Worm (Caenorhabditis elegans) whole organism, young adult: ENCODE data around the gene T23F6.5.

Source experiments
- B0261.1 ChIP-seq: sonication (generic microtip); optimal IDR thresholded peaks from 2 replicates; lab custom pipeline; 2016; ENCODE audit warnings: mild to moderate bottlenecking, missing genetic modification characterization, moderate library complexity, missing compliant biosample characterization
- B0336.3 ChIP-seq: fragments of 200-800 bp; sonication (Bioruptor generic); IDR thresholded peaks from 2 replicates; pipeline ENCODE4 v1.3.6; 2022; ENCODE audit warnings: missing genetic modification characterization, missing compliant biosample characterization
- C17E4.6 ChIP-seq: fragments of 200-800 bp; sonication (Bioruptor generic); IDR thresholded peaks from 2 replicates; pipeline ENCODE4 v1.3.6; 2022; ENCODE audit warnings: missing genetic modification reagents, missing genetic modification characterization, missing compliant biosample characterization
- D2030.7 ChIP-seq: fragments of 200-800 bp; sonication (Bioruptor generic); IDR thresholded peaks from 2 replicates; pipeline ENCODE4 v1.3.6; 2022; ENCODE audit warnings: missing genetic modification reagents, missing genetic modification characterization, missing compliant biosample characterization
- F10E7.11 ChIP-seq: sonication (generic microtip); optimal IDR thresholded peaks from 2 replicates; lab custom pipeline; 2017; ENCODE audit warnings: mild to moderate bottlenecking, missing genetic modification characterization, moderate library complexity, missing compliant biosample characterization
- F33H1.4 ChIP-seq: fragments of 200-800 bp; sonication (Bioruptor generic); IDR thresholded peaks from 2 replicates; pipeline ENCODE4 v1.3.6; 2022; ENCODE audit warnings: missing genetic modification reagents, missing genetic modification characterization, missing compliant biosample characterization
- F49E8.2 ChIP-seq: sonication (generic microtip); optimal IDR thresholded peaks from 3 replicates; lab custom pipeline; 2017; ENCODE audit warnings: missing genetic modification characterization, mild to moderate bottlenecking, missing compliant biosample characterization, antibody characterized with exemption, moderate library complexity; ENCODE audit not compliant: insufficient read depth
- F52B5.7 ChIP-seq: sonication (generic microtip); optimal IDR thresholded peaks from 2 replicates; lab custom pipeline; 2016; ENCODE audit warnings: mild to moderate bottlenecking, missing genetic modification characterization, missing compliant biosample characterization
- F57A8.1 ChIP-seq: fragments of 200-800 bp; sonication (Bioruptor generic); optimal IDR thresholded peaks from 2 replicates; lab custom pipeline; 2018; ENCODE audit warnings: mild to moderate bottlenecking, missing genetic modification characterization, moderate library complexity, missing compliant biosample characterization
- F57C9.4 ChIP-seq: sonication (generic microtip); optimal IDR thresholded peaks from 2 replicates; lab custom pipeline; 2017; ENCODE audit warnings: mild to moderate bottlenecking, missing genetic modification characterization, missing compliant biosample characterization
- K11D2.4 ChIP-seq: fragments of 200-800 bp; sonication (Bioruptor generic); IDR thresholded peaks from 2 replicates; pipeline ENCODE4 v1.3.6; 2022; ENCODE audit warnings: missing genetic modification reagents, missing genetic modification characterization, missing compliant biosample characterization
- T07F8.4 ChIP-seq: sonication (generic microtip); optimal IDR thresholded peaks from 2 replicates; lab custom pipeline; 2016; ENCODE audit warnings: mild to moderate bottlenecking, missing genetic modification characterization, moderate library complexity, missing compliant biosample characterization
- ZK185.1 ChIP-seq: sonication (generic microtip); optimal IDR thresholded peaks from 2 replicates; lab custom pipeline; 2016; ENCODE audit warnings: mild to moderate bottlenecking, missing genetic modification characterization, missing compliant biosample characterization; ENCODE audit not compliant: poor library complexity, severe bottlenecking
- attf-3 ChIP-seq: fragments of 200-800 bp; sonication (Bioruptor generic); conservative IDR thresholded peaks from 2 replicates; pipeline ENCODE4 v1.3.6; 2022; ENCODE audit warnings: missing genetic modification reagents, missing genetic modification characterization, missing compliant biosample characterization
- bed-1 ChIP-seq: fragments of 200-800 bp; sonication (Bioruptor generic); IDR thresholded peaks from 2 replicates; pipeline ENCODE4 v1.3.6; 2022; ENCODE audit warnings: missing genetic modification reagents, missing genetic modification characterization, missing compliant biosample characterization
- ccch-3 ChIP-seq: fragments of 200-800 bp; sonication (Bioruptor generic); optimal IDR thresholded peaks from 2 replicates; lab custom pipeline; 2018; ENCODE audit warnings: mild to moderate bottlenecking, missing genetic modification characterization, missing compliant biosample characterization
- ceh-27 ChIP-seq: fragments of 200-800 bp; sonication (Bioruptor generic); optimal IDR thresholded peaks from 2 replicates; lab custom pipeline; 2018; ENCODE audit warnings: mild to moderate bottlenecking, missing genetic modification characterization, moderate library complexity, missing compliant biosample characterization
- ceh-40 ChIP-seq: fragments of 200-800 bp; sonication (Bioruptor generic); IDR thresholded peaks from 2 replicates; pipeline ENCODE4 v1.3.6; 2022; ENCODE audit warnings: missing genetic modification characterization, missing compliant biosample characterization
- ceh-91 ChIP-seq: fragments of 200-800 bp; sonication (Bioruptor generic); IDR thresholded peaks from 2 replicates; pipeline ENCODE4 v1.3.6; 2022; ENCODE audit warnings: missing genetic modification reagents, missing genetic modification characterization, missing compliant biosample characterization
- dpl-1 ChIP-seq: fragments of 150-350 bp; optimal IDR thresholded peaks from 2 replicates; lab custom pipeline; 2014; ENCODE audit warnings: missing biosample characterization, missing genetic modification reagents, missing genetic modification characterization
- efl-1 ChIP-seq: fragments of 150-350 bp; optimal IDR thresholded peaks from 2 replicates; lab custom pipeline; 2014; ENCODE audit warnings: missing biosample characterization, missing genetic modification reagents, missing genetic modification characterization
- egl-18 ChIP-seq: fragments of 200-800 bp; sonication (Bioruptor generic); IDR thresholded peaks from 2 replicates; pipeline ENCODE4 v1.3.6; 2022; ENCODE audit warnings: missing genetic modification reagents, missing genetic modification characterization, missing compliant biosample characterization
- egl-44 ChIP-seq: fragments of 200-800 bp; sonication (Bioruptor generic); IDR thresholded peaks from 2 replicates; pipeline ENCODE4 v1.3.6; 2022; ENCODE audit warnings: missing genetic modification reagents, missing genetic modification characterization, missing compliant biosample characterization
- egrh-3 ChIP-seq: fragments of 200-800 bp; sonication (Bioruptor generic); IDR thresholded peaks from 2 replicates; pipeline ENCODE4 v1.3.6; 2022; ENCODE audit warnings: missing genetic modification reagents, missing genetic modification characterization, missing compliant biosample characterization
- ekl-4 ChIP-seq: fragments of 200-800 bp; sonication (Bioruptor generic); IDR thresholded peaks from 2 replicates; pipeline ENCODE4 v1.3.6; 2022; ENCODE audit warnings: missing genetic modification reagents, missing genetic modification characterization, missing compliant biosample characterization
- hlh-26 ChIP-seq: fragments of 200-800 bp; sonication (Bioruptor generic); conservative IDR thresholded peaks from 2 replicates; pipeline ENCODE4 v1.3.6; 2022; ENCODE audit warnings: missing genetic modification reagents, missing genetic modification characterization, missing compliant biosample characterization
- hmg-1.2 ChIP-seq: fragments of 200-800 bp; sonication (Bioruptor generic); IDR thresholded peaks from 2 replicates; pipeline ENCODE4 v1.3.6; 2022; ENCODE audit warnings: missing genetic modification reagents, missing genetic modification characterization, missing compliant biosample characterization
- hrde-1 ChIP-seq: sonication (generic microtip); optimal IDR thresholded peaks from 2 replicates; lab custom pipeline; 2016; ENCODE audit warnings: missing genetic modification characterization, mild to moderate bottlenecking, missing compliant biosample characterization, moderate library complexity, missing genotype, missing genetic modification reagents, borderline replicate concordance
- lin-26 ChIP-seq: fragments of 200-800 bp; sonication (Bioruptor generic); IDR thresholded peaks from 2 replicates; pipeline ENCODE4 v1.3.6; 2022; ENCODE audit warnings: missing genetic modification reagents, missing genetic modification characterization, missing compliant biosample characterization
- lin-35 ChIP-seq, 3 experiments: fragments of 150-350 bp in 2 of 3; sonication (generic microtip) in 1 of 3; optimal IDR thresholded peaks; 2 replicates each; lab custom pipeline; 2014 to 2018; ENCODE audit warnings: missing biosample characterization in 3 of 3, missing genetic modification characterization in 3 of 3, missing genetic modification reagents in 3 of 3
- lsl-1 ChIP-seq: fragments of 200-800 bp; sonication (Bioruptor generic); optimal IDR thresholded peaks from 2 replicates; lab custom pipeline; 2018; ENCODE audit warnings: mild to moderate bottlenecking, missing genetic modification characterization, moderate library complexity, missing compliant biosample characterization
- nfyb-1 ChIP-seq: fragments of 200-800 bp; sonication (Bioruptor generic); IDR thresholded peaks from 2 replicates; pipeline ENCODE4 v1.3.6; 2022; ENCODE audit warnings: missing genetic modification reagents, missing genetic modification characterization, missing compliant biosample characterization
- nhr-120 ChIP-seq: fragments of 200-800 bp; sonication (Bioruptor generic); IDR thresholded peaks from 2 replicates; pipeline ENCODE4 v1.3.6; 2022; ENCODE audit warnings: missing genetic modification characterization, missing compliant biosample characterization
- nhr-90 ChIP-seq: sonication (generic microtip); optimal IDR thresholded peaks from 2 replicates; lab custom pipeline; 2016; ENCODE audit warnings: missing genotype, mild to moderate bottlenecking, missing genetic modification characterization, missing compliant biosample characterization
- rec-8 ChIP-seq, 2 experiments: sonication (generic microtip); optimal IDR thresholded peaks; 2 replicates each; lab custom pipeline; 2016; ENCODE audit warnings: mild to moderate bottlenecking in 2 of 2, missing genetic modification characterization in 2 of 2, missing genetic modification reagents in 2 of 2, missing genotype in 2 of 2, missing biosample characterization in 1 of 2, missing compliant biosample characterization in 1 of 2, moderate library complexity in 1 of 2
- repo-1 ChIP-seq: sonication (generic microtip); optimal IDR thresholded peaks from 2 replicates; lab custom pipeline; 2017; ENCODE audit warnings: mild to moderate bottlenecking, missing genetic modification characterization, missing compliant biosample characterization
- snpc-3.4 ChIP-seq: sonication (generic microtip); optimal IDR thresholded peaks from 2 replicates; lab custom pipeline; 2017; ENCODE audit warnings: missing genetic modification characterization, mild to moderate bottlenecking, missing compliant biosample characterization, antibody characterized with exemption, moderate library complexity, missing genotype, missing genetic modification reagents
- snpc-4 ChIP-seq, 5 experiments: fragments of 150-350 bp in 1 of 5; sonication (generic microtip) in 4 of 5; optimal IDR thresholded peaks; 2 replicates each; lab custom pipeline; 2014 to 2018; ENCODE audit warnings: missing genetic modification characterization in 5 of 5, missing biosample characterization in 3 of 5, antibody characterized with exemption in 2 of 5, mild to moderate bottlenecking in 2 of 5, missing compliant biosample characterization in 2 of 5, missing genotype in 2 of 5, moderate library complexity in 2 of 5, missing genetic modification reagents in 1 of 5
- tbx-9 ChIP-seq: sonication (generic microtip); optimal IDR thresholded peaks from 2 replicates; lab custom pipeline; 2016; ENCODE audit warnings: borderline replicate concordance, missing genetic modification characterization, inconsistent platforms, missing compliant biosample characterization
- zfh-2 ChIP-seq: fragments of 200-800 bp; sonication (Bioruptor generic); conservative IDR thresholded peaks from 2 replicates; pipeline ENCODE4 v1.3.6; 2022; ENCODE audit warnings: missing genetic modification reagents, missing genetic modification characterization, missing compliant biosample characterization
- zim-3 ChIP-seq: sonication (generic microtip); optimal IDR thresholded peaks from 2 replicates; lab custom pipeline; 2017; ENCODE audit warnings: mild to moderate bottlenecking, missing genetic modification characterization, moderate library complexity, missing compliant biosample characterization

Gene T23F6.5

ce11 chrIV:12781804-12782449 is 40.6 kb upstream of the T23F6.5 start (continued):
- TF ChIP-seq egl-44 (GFP tag; lab: Robert Waterston, UW) (no peak), ceh-27 (GFP tag; lab: Kevin White, UChicago) (no peak), tbx-9 (tag; lab: Kevin White, UChicago) (no peak), B0336.3 (GFP tag; lab: Robert Waterston, UW) (0 out of 2 replicates have a peak, but pooled peaks have one; percentile 36), ceh-91 (peak; percentile 40; the same call in 1 of the 2 replicates), F33H1.4 (GFP tag; lab: Robert Waterston, UW) (peak; percentile 60), B0261.1 (no peak), snpc-3.4 (peak; percentile 81), hlh-26 (GFP tag; lab: Robert Waterston, UW) (no peak), nhr-120 (no peak), T07F8.4 (tag; lab: Kevin White, UChicago) (no peak), F57C9.4 (no peak), zfh-2 (no peak), ekl-4 (GFP tag; lab: Robert Waterston, UW) (peak; percentile 30; the same call in 1 of the 2 replicates), dpl-1 (GFP tag; lab: Kevin White, UChicago) (no peak), F10E7.11 (no peak), repo-1 (no peak), ceh-40 (GFP tag; lab: Robert Waterston, UW) (no peak), K11D2.4 (GFP tag; lab: Robert Waterston, UW) (no peak), F57A8.1 (GFP tag; lab: Kevin White, UChicago) (no peak), ZK185.1 (no peak), egrh-3 (no peak), lin-35 (GFP tag; optimal IDR thresholded peaks at IDR 0.05; lab: Kevin White, UChicago) (no peak), attf-3 (GFP tag; lab: Robert Waterston, UW) (peak; percentile 52; the same call in 1 of the 2 replicates), nhr-90 (tag; lab: Kevin White, UChicago) (no peak), lin-26 (GFP tag; lab: Robert Waterston, UW) (no peak; the same call in 1 of the 2 replicates), C17E4.6 (GFP tag; lab: Robert Waterston, UW) (peak; percentile 75; the same call in 1 of the 2 replicates), rec-8 (tag; optimal IDR thresholded peaks at IDR 0.05; lab: Kevin White, UChicago) (no peak), egl-18 (no peak), efl-1 (GFP tag; lab: Kevin White, UChicago) (peak; percentile 11), hmg-1.2 (peak; percentile 97), bed-1 (GFP tag; lab: Robert Waterston, UW) (no peak), F52B5.7 (no peak), D2030.7 (peak; percentile 94), F49E8.2 (peak; percentile 58)

- TF ChIP-seq lsl-1 (GFP tag; lab: Kevin White, UChicago) (no peak), snpc-4 (GFP tag; optimal IDR thresholded peaks at IDR 0.05; lab: Kevin White, UChicago) (no peak), snpc-4 (tag; optimal IDR thresholded peaks at IDR 0.05; lab: Kevin White, UChicago) (peak in 1 of 4 experiments; percentile 46), zfh-2 (peak; percentile 89), nfyb-1 (GFP tag; lab: Robert Waterston, UW) (no peak), F10E7.11 (no peak), hrde-1 (tag; lab: Kevin White, UChicago) (no peak), egrh-3 (peak; percentile 39; the same call in 1 of the 2 replicates), ccch-3 (no peak), zim-3 (tag; lab: Kevin White, UChicago) (no peak)
Measured at ce11 chrIV:12780980-12781379, 39.6 kb upstream of the T23F6.5 start.
